Fruit fly (Drosophila melanogaster) whole organism, embryonic: Measurements from ENCODE around the gene RpL15.
A peak's percentile ranks its signal among the peaks of the same experiment; 100 is the strongest.

Experiments used
- Asciz ChIP-seq: fragments of 200-800 bp; sonication (Bioruptor generic); optimal IDR thresholded peaks from 2 replicates; lab custom pipeline; 2017; ENCODE audit warnings: missing biosample characterization, mild to moderate bottlenecking, missing genetic modification characterization, missing genetic modification reagents
- B-H1 ChIP-seq: fragments of 200-800 bp; sonication (Bioruptor generic); IDR thresholded peaks from 3 replicates; pipeline ENCODE4 v1.3.6; 2022; ENCODE audit warnings: missing biosample characterization, missing genetic modification characterization
- BEAF-32 ChIP-seq: fragments of 200-800 bp; sonication (Bioruptor generic); optimal IDR thresholded peaks from 3 replicates; lab custom pipeline; 2017; ENCODE audit warnings: missing biosample characterization, missing genetic modification characterization, mild to moderate bottlenecking, moderate library complexity, missing genetic modification reagents
- CG11504 ChIP-seq: fragments of 200-800 bp; sonication (Bioruptor generic); optimal IDR thresholded peaks from 3 replicates; lab custom pipeline; 2019; ENCODE audit warnings: missing biosample characterization, mild to moderate bottlenecking, missing genetic modification characterization, moderate library complexity
- CG13287 ChIP-seq: fragments of 200-800 bp; sonication (Bioruptor generic); IDR thresholded peaks from 2 replicates; pipeline ENCODE4 v1.3.6; 2022; ENCODE audit warnings: missing biosample characterization, missing genetic modification characterization; ENCODE audit not compliant: partially characterized antibody
- CG1603 ChIP-seq: fragments of 200-800 bp; sonication (Bioruptor generic); optimal IDR thresholded peaks from 2 replicates; lab custom pipeline; 2019; ENCODE audit warnings: missing biosample characterization, mild to moderate bottlenecking, missing genetic modification characterization, moderate library complexity
- CG17186 ChIP-seq: fragments of 200-800 bp; sonication (Bioruptor generic); optimal IDR thresholded peaks from 3 replicates; lab custom pipeline; 2017; ENCODE audit warnings: missing biosample characterization, missing genetic modification reagents, missing genetic modification characterization
- CG30020 ChIP-seq: fragments of 200-800 bp; optimal IDR thresholded peaks from 2 replicates; lab custom pipeline; 2019; ENCODE audit warnings: missing biosample characterization, mild to moderate bottlenecking, missing genetic modification characterization, moderate library complexity
- CG7372 ChIP-seq: fragments of 200-800 bp; sonication (Bioruptor generic); IDR thresholded peaks from 2 replicates; pipeline ENCODE4 v1.3.6; 2022; ENCODE audit warnings: missing biosample characterization, missing genetic modification characterization
- CG8089 ChIP-seq: fragments of 200-800 bp; sonication (Bioruptor generic); optimal IDR thresholded peaks from 3 replicates; lab custom pipeline; 2016; ENCODE audit warnings: missing biosample characterization, missing genetic modification characterization
- CG8944 ChIP-seq: fragments of 200-800 bp; sonication (Bioruptor generic); optimal IDR thresholded peaks from 3 replicates; lab custom pipeline; 2016; ENCODE audit warnings: missing biosample characterization, missing genetic modification characterization
- CG9215 ChIP-seq: fragments of 200-800 bp; sonication (Bioruptor generic); IDR thresholded peaks from 2 replicates; pipeline ENCODE4 v1.3.6; 2022; ENCODE audit warnings: missing biosample characterization, missing genetic modification characterization
- CG9437 ChIP-seq: fragments of 200-800 bp; sonication (Bioruptor generic); optimal IDR thresholded peaks from 2 replicates; lab custom pipeline; 2018; ENCODE audit warnings: missing biosample characterization, mild to moderate bottlenecking, missing genetic modification characterization
- CG9797 ChIP-seq: fragments of 200-800 bp; sonication (Bioruptor generic); optimal IDR thresholded peaks from 3 replicates; lab custom pipeline; 2018; ENCODE audit warnings: missing biosample characterization, mild to moderate bottlenecking, missing genetic modification characterization
- CkIIα-i1 ChIP-seq: fragments of 200-800 bp; sonication (Bioruptor generic); IDR thresholded peaks from 2 replicates; pipeline ENCODE4 v1.3.6; 2022; ENCODE audit warnings: missing biosample characterization, missing genetic modification characterization
- Dbx ChIP-seq: fragments of 200-800 bp; sonication (Bioruptor generic); IDR thresholded peaks from 3 replicates; pipeline ENCODE4 v1.3.6; 2022; ENCODE audit warnings: missing biosample characterization, missing genetic modification characterization
- Dip2 ChIP-seq: fragments of 200-800 bp; sonication (Bioruptor generic); IDR thresholded peaks from 2 replicates; pipeline ENCODE4 v1.3.6; 2022; ENCODE audit warnings: missing biosample characterization, missing genetic modification characterization
- HHEX ChIP-seq: fragments of 200-800 bp; sonication (Bioruptor generic); optimal IDR thresholded peaks from 3 replicates; lab custom pipeline; 2017; ENCODE audit warnings: missing biosample characterization, mild to moderate bottlenecking, missing genetic modification characterization, missing genetic modification reagents
- Hmx ChIP-seq: fragments of 200-800 bp; sonication (Bioruptor generic); optimal IDR thresholded peaks from 2 replicates; lab custom pipeline; 2016; ENCODE audit warnings: missing biosample characterization, missing genetic modification characterization
- Hr3 ChIP-seq: fragments of 200-800 bp; sonication (Bioruptor generic); optimal IDR thresholded peaks from 3 replicates; lab custom pipeline; 2016; ENCODE audit warnings: missing biosample characterization, missing genetic modification characterization
- Kr ChIP-seq: fragments of 200-800 bp; sonication (Bioruptor generic); optimal IDR thresholded peaks from 2 replicates; lab custom pipeline; 2017; ENCODE audit warnings: missing biosample characterization, mild to moderate bottlenecking, missing genetic modification characterization
- Mrtf ChIP-seq: fragments of 200-800 bp; sonication (Bioruptor generic); IDR thresholded peaks from 3 replicates; pipeline ENCODE4 v1.3.6; 2022; ENCODE audit warnings: missing biosample characterization, missing genetic modification characterization
- NfI ChIP-seq: fragments of 200-800 bp; sonication (Bioruptor generic); optimal IDR thresholded peaks from 3 replicates; lab custom pipeline; 2018; ENCODE audit warnings: missing biosample characterization, mild to moderate bottlenecking, missing genetic modification characterization, moderate library complexity
- PHDP ChIP-seq: fragments of 200-800 bp; sonication (Bioruptor generic); optimal IDR thresholded peaks from 3 replicates; lab custom pipeline; 2018; ENCODE audit warnings: missing biosample characterization, mild to moderate bottlenecking, missing genetic modification characterization, moderate library complexity
- Sry-β ChIP-seq: fragments of 200-800 bp; sonication (Bioruptor generic); optimal IDR thresholded peaks from 2 replicates; lab custom pipeline; 2018; ENCODE audit warnings: missing biosample characterization, mild to moderate bottlenecking, missing genetic modification characterization, moderate library complexity
- Stat92E ChIP-seq, 3 experiments: fragments of >200 bp in 2 of 3; fragments of 200-800 bp in 1 of 3; sonication (Bioruptor generic) in 1 of 3; optimal IDR thresholded peaks; 2 replicates each; lab custom pipeline; 2017 to 2019; ENCODE audit warnings: missing biosample characterization in 3 of 3, missing genetic modification characterization in 3 of 3, mild to moderate bottlenecking in 1 of 3, moderate library complexity in 1 of 3
- Usf ChIP-seq: fragments of 200-800 bp; sonication (Bioruptor generic); optimal IDR thresholded peaks from 2 replicates; lab custom pipeline; 2017; ENCODE audit warnings: missing genotype, missing biosample characterization, missing genetic modification characterization
- al ChIP-seq: fragments of 200-800 bp; sonication (Bioruptor generic); IDR thresholded peaks from 2 replicates; pipeline ENCODE4 v1.3.6; 2022; ENCODE audit warnings: missing biosample characterization, missing genetic modification characterization
- ap ChIP-seq: fragments of 200-800 bp; sonication (Bioruptor generic); IDR thresholded peaks from 2 replicates; pipeline ENCODE4 v1.3.6; 2022; ENCODE audit warnings: missing biosample characterization, missing genetic modification characterization
- bbx ChIP-seq: fragments of 200-800 bp; sonication (Bioruptor generic); IDR thresholded peaks from 2 replicates; pipeline ENCODE4 v1.3.6; 2022; ENCODE audit warnings: missing biosample characterization, missing genetic modification characterization; ENCODE audit not compliant: partially characterized antibody
- br ChIP-seq: fragments of >200 bp; optimal IDR thresholded peaks from 2 replicates; lab custom pipeline; 2017
- croc ChIP-seq: fragments of 200-800 bp; sonication (Bioruptor generic); conservative IDR thresholded peaks from 3 replicates; pipeline ENCODE4 v1.3.6; 2022; ENCODE audit warnings: missing biosample characterization, missing genetic modification characterization
- disco-r ChIP-seq: fragments of 200-800 bp; sonication (Bioruptor generic); optimal IDR thresholded peaks from 2 replicates; lab custom pipeline; 2016; ENCODE audit warnings: missing biosample characterization, missing genetic modification characterization
- fd96Cb ChIP-seq: fragments of 200-800 bp; sonication (Bioruptor generic); optimal IDR thresholded peaks from 2 replicates; lab custom pipeline; 2018; ENCODE audit warnings: missing biosample characterization, mild to moderate bottlenecking, missing genetic modification characterization, moderate library complexity
- inv ChIP-seq: fragments of 200-800 bp; sonication (Bioruptor generic); IDR thresholded peaks from 2 replicates; pipeline ENCODE4 v1.3.6; 2022; ENCODE audit warnings: missing biosample characterization, missing genetic modification characterization; ENCODE audit not compliant: partially characterized antibody
- knrl ChIP-seq: fragments of 200-800 bp; sonication (Bioruptor generic); IDR thresholded peaks from 3 replicates; pipeline ENCODE4 v1.3.6; 2022; ENCODE audit warnings: missing biosample characterization, missing genetic modification characterization; ENCODE audit not compliant: partially characterized antibody
- phol ChIP-seq: fragments of 200-800 bp; sonication (Bioruptor generic); optimal IDR thresholded peaks from 3 replicates; lab custom pipeline; 2018; ENCODE audit warnings: missing biosample characterization, mild to moderate bottlenecking, missing genetic modification characterization, moderate library complexity
- pros ChIP-seq: fragments of 200-800 bp; sonication (Bioruptor generic); optimal IDR thresholded peaks from 3 replicates; lab custom pipeline; 2019; ENCODE audit warnings: missing biosample characterization, mild to moderate bottlenecking, missing genetic modification characterization, moderate library complexity
- repo ChIP-seq: fragments of 200-800 bp; sonication (Bioruptor generic); optimal IDR thresholded peaks from 2 replicates; lab custom pipeline; 2016; ENCODE audit warnings: missing biosample characterization, missing genetic modification characterization
- row ChIP-seq: fragments of 200-800 bp; sonication (Bioruptor generic); IDR thresholded peaks from 3 replicates; pipeline ENCODE4 v1.3.6; 2022; ENCODE audit warnings: missing biosample characterization, missing genetic modification characterization
- run ChIP-seq: fragments of 200-800 bp; sonication (Bioruptor generic); optimal IDR thresholded peaks from 3 replicates; lab custom pipeline; 2018; ENCODE audit warnings: missing biosample characterization, mild to moderate bottlenecking, missing genetic modification characterization
- sima ChIP-seq: fragments of 200-800 bp; sonication (Bioruptor generic); optimal IDR thresholded peaks from 2 replicates; lab custom pipeline; 2016; ENCODE audit warnings: missing biosample characterization, missing genetic modification characterization
- tup ChIP-seq: fragments of 200-800 bp; sonication (Bioruptor generic); optimal IDR thresholded peaks from 2 replicates; lab custom pipeline; 2016; ENCODE audit warnings: missing biosample characterization, mild to moderate bottlenecking, missing genetic modification characterization, moderate library complexity
- vnd ChIP-seq: fragments of 200-800 bp; sonication (Bioruptor generic); IDR thresholded peaks from 3 replicates; pipeline ENCODE4 v1.3.6; 2022; ENCODE audit warnings: missing biosample characterization, missing genetic modification characterization; ENCODE audit not compliant: partially characterized antibody
- zen ChIP-seq: fragments of 200-800 bp; sonication (Bioruptor generic); optimal IDR thresholded peaks from 3 replicates; lab custom pipeline; 2018; ENCODE audit warnings: missing biosample characterization, mild to moderate bottlenecking, missing genetic modification characterization, moderate library complexity
- zen2 ChIP-seq: fragments of 200-800 bp; sonication (Bioruptor generic); IDR thresholded peaks from 3 replicates; pipeline ENCODE4 v1.3.6; 2022; ENCODE audit warnings: missing biosample characterization, missing genetic modification characterization; ENCODE audit not compliant: partially characterized antibody

RpL15 gene

DNA sequence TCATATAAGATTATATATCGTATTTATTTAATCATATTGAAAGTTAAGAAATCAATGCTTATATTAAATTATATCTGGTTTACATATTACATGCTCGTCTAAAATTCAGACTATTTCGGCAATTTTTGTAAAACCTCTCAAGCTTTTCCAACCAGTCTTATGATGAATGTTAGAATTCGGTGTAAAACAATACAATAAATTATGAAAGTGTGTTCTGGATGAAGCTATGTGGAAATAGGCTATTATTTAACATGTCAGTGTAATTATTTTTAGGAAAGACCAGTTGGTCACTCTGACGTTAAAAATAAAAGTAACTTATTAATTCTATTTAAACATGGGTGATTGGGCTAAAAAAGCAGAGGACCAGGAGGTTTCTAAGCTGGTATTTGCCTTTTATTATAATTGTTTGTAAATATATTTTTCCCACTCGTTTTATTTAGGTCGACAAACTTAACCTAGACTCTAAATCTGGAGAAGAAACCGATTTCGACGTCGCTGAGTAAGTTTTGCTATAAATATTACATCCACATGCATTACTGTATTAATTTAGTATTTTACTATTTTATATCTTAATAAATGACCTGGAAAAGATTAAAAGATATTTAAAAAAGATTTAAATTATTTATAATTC is 12.1 kb downstream of the RpL15 start, which contains the start of gene Dbp80 (continued):
- TF ChIP-seq al (no peak), repo (GFP tag; lab: Kevin White, UChicago) (no peak), BEAF-32 (GFP tag; lab: Kevin White, UChicago) (peak; percentile 22), Hmx (GFP tag; lab: Kevin White, UChicago) (no peak), Usf (GFP tag; lab: Kevin White, UChicago) (no peak), NfI (GFP tag; lab: Kevin White, UChicago) (no peak), Kr (GFP tag; lab: Kevin White, UChicago) (no peak), bbx (GFP tag; lab: Robert Waterston, UW) (no peak), CG17186 (GFP tag; lab: Kevin White, UChicago) (no peak), br (lab: Kevin White, UChicago) (no peak), CG9797 (peak; percentile 10), vnd (GFP tag; lab: Robert Waterston, UW) (no peak), CG8089 (peak; percentile 65), phol (tag; lab: Kevin White, UChicago) (no peak), zen2 (no peak), ap (GFP tag; lab: Robert Waterston, UW) (no peak), zen (tag; lab: Kevin White, UChicago) (no peak), knrl (GFP tag; lab: Robert Waterston, UW) (no peak), disco-r (no peak), fd96Cb (tag; lab: Kevin White, UChicago) (no peak), PHDP (tag; lab: Kevin White, UChicago) (no peak), CG9215 (GFP tag; lab: Robert Waterston, UW) (no peak), Stat92E (GFP tag; optimal IDR thresholded peaks at IDR 0.05; lab: Kevin White, UChicago) (no peak), CG1603 (tag; lab: Kevin White, UChicago) (peak; percentile 99), tup (GFP tag; lab: Kevin White, UChicago) (no peak), CG11504 (tag; lab: Kevin White, UChicago) (no peak), CG7372 (GFP tag; lab: Robert Waterston, UW) (no peak), Mrtf (GFP tag; lab: Robert Waterston, UW) (no peak), CG13287 (GFP tag; lab: Robert Waterston, UW) (no peak), pros (no peak), Sry-β (GFP tag; lab: Kevin White, UChicago) (no peak), CkIIα-i1 (GFP tag; lab: Robert Waterston, UW) (no peak), sima (no peak), row (peak; percentile 87), croc (GFP tag; lab: Robert Waterston, UW) (no peak), HHEX (GFP tag; lab: Kevin White, UChicago) (no peak), Hr3 (GFP tag; lab: Kevin White, UChicago) (peak; percentile 3), B-H1 (GFP tag; lab: Robert Waterston, UW) (no peak), run (tag; lab: Kevin White, UChicago) (no peak), Dbx (GFP tag; lab: Robert Waterston, UW) (no peak), CG30020 (peak; percentile 99), inv (GFP tag; lab: Robert Waterston, UW) (no peak), Asciz (GFP tag; lab: Kevin White, UChicago) (no peak), CG9437 (GFP tag; lab: Kevin White, UChicago) (no peak), CG8944 (no peak), Dip2 (GFP tag; lab: Robert Waterston, UW) (no peak)
